Worm (Caenorhabditis elegans): ENCODE results near the gene srh-37.

srh-37 gene

DNA sequence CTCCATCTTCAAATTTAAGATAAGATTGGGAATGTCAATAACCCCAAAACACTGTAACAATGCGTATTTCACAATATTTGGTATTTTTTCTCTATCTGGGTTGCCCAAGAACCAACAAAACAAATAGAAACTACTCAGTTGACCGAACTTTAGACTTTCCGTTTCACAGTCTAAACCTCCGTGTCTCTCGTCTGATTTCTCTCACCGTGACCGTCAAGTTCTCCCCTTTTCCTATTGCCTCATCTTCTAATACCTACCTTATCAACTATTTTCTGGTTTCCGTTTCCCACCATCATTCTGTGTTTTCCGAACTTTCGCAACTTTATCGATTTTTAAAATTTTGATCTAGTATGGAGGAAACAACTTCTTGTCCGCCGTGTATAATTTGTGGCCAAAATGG lies 18.0 kb downstream of the srh-37 start, which contains the start of gene nhr-131:
Gene nhr-131, plus strand, starts transcription at position 87 of the 400 bp plus-strand sequence.
- peak; percentile 73 for TF ChIP-seq sma-9 (GFP tag; optimal IDR thresholded peaks at IDR 0.05)
- no peak for TF ChIP-seq sma-9 (tag; optimal IDR thresholded peaks at IDR 0.05)
- no peak for TF ChIP-seq elt-3 (tag; optimal IDR thresholded peaks at IDR 0.05)
- TF ChIP-seq fos-1 (tag; optimal IDR thresholded peaks at IDR 0.05): peak; percentile 72
- TF ChIP-seq crh-2 (tag; optimal IDR thresholded peaks at IDR 0.05): peak; percentile 27
- peak; percentile 20 for TF ChIP-seq gmeb-1 (tag; optimal IDR thresholded peaks at IDR 0.05)
- TF ChIP-seq lsy-2 (tag; optimal IDR thresholded peaks at IDR 0.05): no peak
- TF ChIP-seq nhr-129 (tag; optimal IDR thresholded peaks at IDR 0.05): peak; percentile 48
- TF ChIP-seq ceh-82 (tag; optimal IDR thresholded peaks at IDR 0.05): no peak
- TF ChIP-seq ZK546.5 (tag; optimal IDR thresholded peaks at IDR 0.05): no peak
- TF ChIP-seq lin-13 (GFP tag; optimal IDR thresholded peaks at IDR 0.05): no peak

DNA sequence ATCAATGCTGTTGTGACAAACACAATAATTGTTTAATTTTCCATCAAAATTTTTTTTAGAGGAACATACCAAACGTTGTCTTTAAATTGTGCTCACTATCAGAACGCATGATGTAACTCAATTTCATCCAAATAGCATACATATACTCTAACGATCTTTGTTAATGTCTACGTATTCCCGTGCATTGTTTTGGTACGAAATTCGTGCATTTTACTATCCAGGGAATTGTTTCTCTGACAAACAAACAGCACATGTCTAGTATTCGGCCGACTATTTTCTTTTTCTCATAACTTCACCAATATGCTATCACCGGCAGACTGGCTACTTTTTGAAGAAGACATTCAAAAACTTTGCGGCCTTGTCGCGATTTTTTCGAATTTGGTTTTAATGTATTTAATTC lies 20.9 kb downstream of the srh-37 start, which contains the start of gene str-196:
Gene str-196, plus strand, starts transcription at position 301 of the 400 bp plus-strand sequence.
- TF ChIP-seq sma-3 (GFP tag; optimal IDR thresholded peaks at IDR 0.05) (no peak), ama-1 (optimal IDR thresholded peaks at IDR 0.05) (no peak), ceh-16 (tag; optimal IDR thresholded peaks at IDR 0.05) (no peak), fos-1 (tag; optimal IDR thresholded peaks at IDR 0.05) (no peak), unc-39 (tag; optimal IDR thresholded peaks at IDR 0.05) (no peak), Y55F3AM.14 (GFP tag; optimal IDR thresholded peaks at IDR 0.05) (no peak), lin-11 (tag; optimal IDR thresholded peaks at IDR 0.05) (no peak), elt-1 (tag; optimal IDR thresholded peaks at IDR 0.05) (no peak), lin-39 (tag; optimal IDR thresholded peaks at IDR 0.05) (no peak), ztf-1 (GFP tag; conservative IDR thresholded peaks at IDR 0.05) (no peak), nhr-6 (tag; optimal IDR thresholded peaks at IDR 0.05) (no peak), ceh-82 (tag; optimal IDR thresholded peaks at IDR 0.05) (no peak)

DNA sequence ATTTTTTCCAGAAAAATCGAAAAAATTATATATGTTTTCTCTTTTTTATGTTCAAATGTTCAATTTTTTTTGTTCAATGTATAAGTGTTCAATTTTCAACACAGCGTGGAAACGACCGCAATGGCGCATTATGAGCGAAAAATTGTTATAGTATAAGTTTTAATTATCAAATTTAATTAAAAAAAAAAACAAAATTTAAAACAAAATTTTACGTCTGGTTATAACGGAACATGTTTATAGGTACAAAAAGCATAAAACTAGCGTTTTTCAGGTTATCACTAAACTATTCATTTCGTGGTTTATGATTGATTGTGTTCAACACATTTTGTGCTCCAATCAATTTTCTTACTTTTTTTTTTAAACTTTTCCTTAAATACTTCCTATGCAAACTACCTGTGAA lies 23.0 kb downstream of the srh-37 start, which contains the start of gene nhr-106:
Gene nhr-106, plus strand, starts transcription at position 301 of the 400 bp plus-strand sequence.
- peak; percentile 41 for TF ChIP-seq fos-1 (tag; optimal IDR thresholded peaks at IDR 0.05)
- TF ChIP-seq nhr-12 (tag; optimal IDR thresholded peaks at IDR 0.05): no peak

DNA sequence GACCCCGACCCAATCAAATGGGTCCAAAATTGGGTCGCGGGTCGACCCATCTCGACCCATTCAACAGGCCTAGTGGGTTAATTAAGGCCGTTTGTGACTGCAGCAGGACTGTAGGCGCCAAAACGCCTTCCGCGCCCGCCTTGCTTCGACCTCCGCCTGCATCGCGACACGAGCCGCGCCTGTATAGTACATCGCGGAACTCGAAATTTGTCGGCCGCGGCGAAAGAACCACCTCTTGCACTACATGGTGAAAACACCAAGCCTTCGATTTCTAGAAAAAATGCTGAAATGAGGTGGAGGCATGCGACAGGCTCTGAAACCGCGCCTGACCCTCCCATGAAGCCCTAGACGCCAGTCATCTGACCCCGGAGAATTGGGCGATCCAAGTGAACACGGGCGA lies 24.3 kb downstream of the srh-37 start:
- no peak for TF ChIP-seq lsy-2 (tag; optimal IDR thresholded peaks at IDR 0.05)
- no peak for TF ChIP-seq gmeb-1 (tag; optimal IDR thresholded peaks at IDR 0.05)
- no peak for TF ChIP-seq ztf-11 (tag; optimal IDR thresholded peaks at IDR 0.05)
- TF ChIP-seq nhr-21 (tag; optimal IDR thresholded peaks at IDR 0.05): no peak
- no peak for TF ChIP-seq elt-3 (tag; optimal IDR thresholded peaks at IDR 0.05)
- TF ChIP-seq unc-55 (GFP tag; optimal IDR thresholded peaks at IDR 0.05): no peak
- TF ChIP-seq ztf-1 (GFP tag; conservative IDR thresholded peaks at IDR 0.05): no peak
- no peak for TF ChIP-seq nhr-23 (tag; optimal IDR thresholded peaks at IDR 0.05)
- no peak for TF ChIP-seq snpc-4 (tag; optimal IDR thresholded peaks at IDR 0.05)
- no peak for TF ChIP-seq zag-1 (tag; optimal IDR thresholded peaks at IDR 0.05)
- TF ChIP-seq nhr-12 (tag; optimal IDR thresholded peaks at IDR 0.05): no peak
- TF ChIP-seq unc-39 (tag; optimal IDR thresholded peaks at IDR 0.05): no peak
- TF ChIP-seq lin-39 (tag; optimal IDR thresholded peaks at IDR 0.05): no peak
- TF ChIP-seq F13H6.1 (tag; optimal IDR thresholded peaks at IDR 0.05): no peak
- TF ChIP-seq mbf-1 (tag; optimal IDR thresholded peaks at IDR 0.05): no peak
- no peak for TF ChIP-seq egl-27 (tag; optimal IDR thresholded peaks at IDR 0.05)
- no peak for TF ChIP-seq alr-1 (tag; optimal IDR thresholded peaks at IDR 0.05)
- TF ChIP-seq lin-11 (tag; optimal IDR thresholded peaks at IDR 0.05): no peak
- TF ChIP-seq nhr-25 (tag; optimal IDR thresholded peaks at IDR 0.05): no peak

DNA sequence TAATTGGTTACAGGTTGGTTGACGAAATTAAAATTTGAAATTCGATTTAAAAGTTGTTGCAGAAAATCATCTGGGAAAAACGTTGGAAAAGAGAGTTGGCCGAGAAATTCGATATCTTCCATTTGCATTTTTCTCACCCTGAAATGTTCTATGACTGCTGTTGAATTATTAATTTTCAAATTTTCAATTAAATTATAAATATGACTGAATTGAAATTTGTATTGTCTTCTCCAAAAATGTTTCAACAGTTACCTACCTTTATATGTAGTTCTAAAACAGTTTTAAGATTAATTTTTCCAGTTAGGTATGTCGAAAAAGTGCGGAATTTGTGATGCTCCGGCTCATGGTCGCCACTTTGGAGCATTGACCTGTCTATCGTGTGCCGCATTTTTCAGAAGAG lies 25.6 kb downstream of the srh-37 start, which contains the start of gene nhr-211:
Gene nhr-211, plus strand, starts transcription at position 301 of the 400 bp plus-strand sequence.
- TF ChIP-seq aly-2 (tag; optimal IDR thresholded peaks at IDR 0.05) (no peak), ztf-4 (tag; optimal IDR thresholded peaks at IDR 0.05) (no peak), skn-1 (tag; optimal IDR thresholded peaks at IDR 0.05) (no peak), nhr-6 (tag; optimal IDR thresholded peaks at IDR 0.05) (no peak)
